Fruit fly (Drosophila melanogaster): ENCODE data around the gene dos.
A peak's percentile ranks its signal among the peaks of the same experiment; 100 is the strongest.

Gene dos

dm6 chr3L:2589167-2589910 is at the start of gene dos (continued):
- peak; percentile 34 for TF ChIP-seq CG34376 (GFP tag; optimal IDR thresholded peaks at IDR 0.05)
- peak; percentile 11 for TF ChIP-seq caup (GFP tag; optimal IDR thresholded peaks at IDR 0.05; ENCODE audit: severe bottlenecking)
- TF ChIP-seq nmo (GFP tag; optimal IDR thresholded peaks at IDR 0.05): peak; percentile 73
- TF ChIP-seq Hmr (GFP tag; optimal IDR thresholded peaks at IDR 0.05): peak; percentile 54
- TF ChIP-seq CG1602 (GFP tag; optimal IDR thresholded peaks at IDR 0.05): peak; percentile 14
- TF ChIP-seq Camta (GFP tag; optimal IDR thresholded peaks at IDR 0.05): no peak
- peak; percentile 52 for TF ChIP-seq CG11504 (tag; optimal IDR thresholded peaks at IDR 0.05)
- peak; percentile 27 for TF ChIP-seq CG7271 (tag; optimal IDR thresholded peaks at IDR 0.05)
- no peak for TF ChIP-seq Taf1 (GFP tag; IDR thresholded peaks at IDR 0.05)
- TF ChIP-seq Dref (GFP tag; IDR thresholded peaks at IDR 0.05): peak; percentile 87
- TF ChIP-seq CG30020 (tag; optimal IDR thresholded peaks at IDR 0.05): peak; percentile 75
- TF ChIP-seq Doc3 (GFP tag; IDR thresholded peaks at IDR 0.05; ENCODE audit: partially characterized antibody): peak; percentile 69
- peak; percentile 46 for TF ChIP-seq CG17385 (GFP tag; optimal IDR thresholded peaks at IDR 0.05)
- peak; percentile 86 for TF ChIP-seq Dll (GFP tag; IDR thresholded peaks at IDR 0.05; ENCODE audit: partially characterized antibody)
- TF ChIP-seq Xrp1 (GFP tag; IDR thresholded peaks at IDR 0.05): peak; percentile 46; the same call in 1 of the 2 replicates
- TF ChIP-seq da (GFP tag; optimal IDR thresholded peaks at IDR 0.05): no peak
- TF ChIP-seq Bgb (GFP tag; IDR thresholded peaks at IDR 0.05; ENCODE audit: partially characterized antibody): peak; percentile 77
- peak; percentile 54 for TF ChIP-seq NC2β (GFP tag; optimal IDR thresholded peaks at IDR 0.05)
- peak; percentile 44 for TF ChIP-seq Chrac-16 (GFP tag; optimal IDR thresholded peaks at IDR 0.05)
- peak; percentile 74 for TF ChIP-seq CG4617 (GFP tag; optimal IDR thresholded peaks at IDR 0.05; ENCODE audit: borderline replicate concordance)
- TF ChIP-seq stwl (tag; optimal IDR thresholded peaks at IDR 0.05): peak; percentile 97
- TF ChIP-seq CG3838 (GFP tag; optimal IDR thresholded peaks at IDR 0.05): peak; percentile 35
- TF ChIP-seq otp (GFP tag; IDR thresholded peaks at IDR 0.05): 0 out of 3 replicates have a peak, but pooled peaks have one; percentile 50
- TF ChIP-seq CG14860 (GFP tag; IDR thresholded peaks at IDR 0.05; ENCODE audit: partially characterized antibody): peak; percentile 61
- TF ChIP-seq CG31365 (tag; optimal IDR thresholded peaks at IDR 0.05): peak; percentile 5
- TF ChIP-seq corto (GFP tag; optimal IDR thresholded peaks at IDR 0.05): peak; percentile 48
- TF ChIP-seq CG7963 (GFP tag; IDR thresholded peaks at IDR 0.05; ENCODE audit: partially characterized antibody): 0 out of 3 replicates have a peak, but pooled peaks have one; percentile 52
- TF ChIP-seq sna (GFP tag; IDR thresholded peaks at IDR 0.05; ENCODE audit: partially characterized antibody): peak; percentile 67; the same call in 1 of the 2 replicates
- TF ChIP-seq usp (GFP tag; optimal IDR thresholded peaks at IDR 0.05): no peak
- TF ChIP-seq Meics (GFP tag; optimal IDR thresholded peaks at IDR 0.05): peak; percentile 14
- peak; percentile 42 for TF ChIP-seq CG13424 (tag; optimal IDR thresholded peaks at IDR 0.05)
- TF ChIP-seq tap (tag; optimal IDR thresholded peaks at IDR 0.05): peak; percentile 13
- TF ChIP-seq CG12104 (GFP tag; optimal IDR thresholded peaks at IDR 0.05): peak; percentile 13
- peak; percentile 76 for TF ChIP-seq phol (tag; optimal IDR thresholded peaks at IDR 0.05)
- TF ChIP-seq CG6813 (GFP tag; optimal IDR thresholded peaks at IDR 0.05): no peak
- TF ChIP-seq dysf (GFP tag; IDR thresholded peaks at IDR 0.05): 0 out of 3 replicates have a peak, but pooled peaks have one; percentile 12
- no peak for TF ChIP-seq CG15479 (GFP tag; optimal IDR thresholded peaks at IDR 0.05)
- peak; percentile 21 for TF ChIP-seq CG7556 (GFP tag; optimal IDR thresholded peaks at IDR 0.05)
- peak; percentile 19 for TF ChIP-seq Sin3A (optimal IDR thresholded peaks at IDR 0.05)
- peak; percentile 27 for TF ChIP-seq CG17802 (tag; optimal IDR thresholded peaks at IDR 0.05)
- peak; percentile 86 for TF ChIP-seq CG14710 (tag; optimal IDR thresholded peaks at IDR 0.05)
- peak; percentile 43 for TF ChIP-seq Blimp-1 (GFP tag; optimal IDR thresholded peaks at IDR 0.05)
- no peak for TF ChIP-seq crp (GFP tag; optimal IDR thresholded peaks at IDR 0.05)
- no peak for TF ChIP-seq dan (GFP tag; IDR thresholded peaks at IDR 0.05)
- TF ChIP-seq tna (GFP tag; IDR thresholded peaks at IDR 0.05; ENCODE audit: partially characterized antibody): 0 out of 2 replicates have a peak, but pooled peaks have one; percentile 16
- peak; percentile 13 for TF ChIP-seq maf-S (GFP tag; optimal IDR thresholded peaks at IDR 0.05)
- TF ChIP-seq Hr3 (GFP tag; optimal IDR thresholded peaks at IDR 0.05): peak; percentile 20
